7 worm cellular contexts compared by ENCODE assay signal in genomic region chrIII:345503-345902, ce11.
TF ChIP-seq lines count a peak whose summit lies in the region.

No protein-coding gene starts in this region.

TF ChIP-seq in whole organism, L1 larva, 84 proteins besides CTCF, POLR2A, EP300 and RAD21:
- peak; percentile 47 for TF ChIP-seq ceh-63 (GFP tag; optimal IDR thresholded peaks at IDR 0.05; lab: Kevin White, UChicago)
- TF ChIP-seq F16B12.6 (tag; optimal IDR thresholded peaks at IDR 0.05; lab: Kevin White, UChicago), result no peak

TF ChIP-seq in whole organism, L2 larva, 48 proteins besides CTCF, POLR2A, EP300 and RAD21:
- TF ChIP-seq lsy-2 (tag; optimal IDR thresholded peaks at IDR 0.05; lab: Kevin White, UChicago) (no peak), ama-1 (optimal IDR thresholded peaks at IDR 0.05; lab: Kevin White, UChicago) (peak; percentile 27), nhr-23 (tag; optimal IDR thresholded peaks at IDR 0.05; lab: Kevin White, UChicago) (no peak)

TF ChIP-seq in whole organism, L3 larva, 47 proteins besides CTCF, POLR2A, EP300 and RAD21:
- TF ChIP-seq pqm-1 (tag; optimal IDR thresholded peaks at IDR 0.05; lab: Kevin White, UChicago), result no peak
- peak; percentile 16 for TF ChIP-seq ama-1 (optimal IDR thresholded peaks at IDR 0.05; lab: Kevin White, UChicago)
- no peak for TF ChIP-seq nhr-237 (tag; optimal IDR thresholded peaks at IDR 0.05; lab: Kevin White, UChicago)
- TF ChIP-seq zag-1 (tag; optimal IDR thresholded peaks at IDR 0.05; lab: Kevin White, UChicago), result no peak
- TF ChIP-seq ztf-4 (tag; optimal IDR thresholded peaks at IDR 0.05; lab: Kevin White, UChicago), result no peak
- TF ChIP-seq mdl-1 (tag; optimal IDR thresholded peaks at IDR 0.05; lab: Kevin White, UChicago), result no peak
- no peak for TF ChIP-seq nhr-23 (tag; optimal IDR thresholded peaks at IDR 0.05; lab: Kevin White, UChicago)

TF ChIP-seq in whole organism, L4 larva, 104 proteins besides CTCF, POLR2A, EP300 and RAD21 (continues in another document):
- no peak for TF ChIP-seq nhr-28 (tag; optimal IDR thresholded peaks at IDR 0.05; lab: Kevin White, UChicago)
- no peak for TF ChIP-seq nhr-76 (tag; optimal IDR thresholded peaks at IDR 0.05; lab: Kevin White, UChicago)
- no peak for TF ChIP-seq unc-130 (GFP tag; optimal IDR thresholded peaks at IDR 0.05; lab: Kevin White, UChicago)
- TF ChIP-seq nhr-237 (tag; optimal IDR thresholded peaks at IDR 0.05; lab: Kevin White, UChicago), result no peak
- no peak for TF ChIP-seq pha-4 (GFP tag; IDR thresholded peaks at IDR 0.05; lab: Robert Waterston, UW)
- TF ChIP-seq pha-4 (tag; optimal IDR thresholded peaks at IDR 0.05; lab: Kevin White, UChicago), result no peak
- TF ChIP-seq Y105C5A.15 (GFP tag; IDR thresholded peaks at IDR 0.05; lab: Robert Waterston, UW), result no peak
- TF ChIP-seq egl-27 (tag; optimal IDR thresholded peaks at IDR 0.05; lab: Kevin White, UChicago), result no peak
- TF ChIP-seq snpc-4 (tag; optimal IDR thresholded peaks at IDR 0.05; lab: Kevin White, UChicago), result no peak
- TF ChIP-seq set-16 (GFP tag; IDR thresholded peaks at IDR 0.05; lab: Robert Waterston, UW), result peak; percentile 79
- TF ChIP-seq snpc-1.2 (GFP tag; IDR thresholded peaks at IDR 0.05; lab: Robert Waterston, UW), result no peak
- no peak for TF ChIP-seq nhr-41 (GFP tag; IDR thresholded peaks at IDR 0.05; lab: Robert Waterston, UW)
- no peak for TF ChIP-seq nhr-111 (GFP tag; optimal IDR thresholded peaks at IDR 0.05; lab: Kevin White, UChicago)
- no peak for TF ChIP-seq ceh-44 (GFP tag; IDR thresholded peaks at IDR 0.05; lab: Robert Waterston, UW)
- 0 out of 2 replicates have a peak, but pooled peaks have one; percentile 12 for TF ChIP-seq lim-7 (GFP tag; IDR thresholded peaks at IDR 0.05; lab: Robert Waterston, UW)
- TF ChIP-seq mdt-29 (GFP tag; IDR thresholded peaks at IDR 0.05; lab: Robert Waterston, UW), result no peak
- TF ChIP-seq lin-39 (tag; optimal IDR thresholded peaks at IDR 0.05; lab: Kevin White, UChicago), result no peak
- TF ChIP-seq egl-43 (GFP tag; IDR thresholded peaks at IDR 0.05; lab: Robert Waterston, UW), result 0 out of 2 replicates have a peak, but pooled peaks have one; percentile 20
- TF ChIP-seq lin-1 (GFP tag; IDR thresholded peaks at IDR 0.05; lab: Robert Waterston, UW), result no peak
- no peak; the same call in 1 of the 2 replicates for TF ChIP-seq lin-29 (GFP tag; IDR thresholded peaks at IDR 0.05; lab: Robert Waterston, UW)
- TF ChIP-seq mdl-1 (tag; optimal IDR thresholded peaks at IDR 0.05; lab: Kevin White, UChicago), result no peak

TF ChIP-seq in whole organism, early embryonic, 17 proteins besides CTCF, POLR2A, EP300 and RAD21:
- TF ChIP-seq hmg-4 (GFP tag; optimal IDR thresholded peaks at IDR 0.05; lab: Kevin White, UChicago), result peak; percentile 3
- no peak for TF ChIP-seq tbx-11 (GFP tag; IDR thresholded peaks at IDR 0.05; lab: Robert Waterston, UW)

TF ChIP-seq in whole organism, midembryonic, 9 proteins besides CTCF, POLR2A, EP300 and RAD21:
- TF ChIP-seq ref-1 (GFP tag; conservative IDR thresholded peaks at IDR 0.05; lab: Robert Waterston, UW) (no peak), tab-1 (GFP tag; IDR thresholded peaks at IDR 0.05; lab: Robert Waterston, UW) (0 out of 2 replicates have a peak, but pooled peaks have one; percentile 60), flt-1 (GFP tag; IDR thresholded peaks at IDR 0.05; lab: Robert Waterston, UW) (peak; percentile 54; the same call in 1 of the 2 replicates)

TF ChIP-seq in whole organism, young adult, 124 proteins besides CTCF, POLR2A, EP300 and RAD21:
- TF ChIP-seq madf-10 (tag; optimal IDR thresholded peaks at IDR 0.05; lab: Kevin White, UChicago), result no peak
- TF ChIP-seq nfya-2 (GFP tag; IDR thresholded peaks at IDR 0.05; lab: Robert Waterston, UW), result no peak
- no peak for TF ChIP-seq sdz-38 (tag; optimal IDR thresholded peaks at IDR 0.05; lab: Kevin White, UChicago)
- no peak for TF ChIP-seq cebp-1 (GFP tag; IDR thresholded peaks at IDR 0.05; lab: Robert Waterston, UW)
- TF ChIP-seq cebp-1 (tag; optimal IDR thresholded peaks at IDR 0.05; lab: Kevin White, UChicago), result peak; percentile 13
- TF ChIP-seq mxl-1 (tag; optimal IDR thresholded peaks at IDR 0.05; lab: Kevin White, UChicago), result no peak
- peak; percentile 72 for TF ChIP-seq zfh-2 (GFP tag; conservative IDR thresholded peaks at IDR 0.05; lab: Robert Waterston, UW)
- TF ChIP-seq dox-1 (GFP tag; IDR thresholded peaks at IDR 0.05; lab: Robert Waterston, UW), result peak; percentile 36; the same call in 1 of the 2 replicates
- peak; percentile 18 for TF ChIP-seq chd-7 (tag; optimal IDR thresholded peaks at IDR 0.05; lab: Kevin White, UChicago)
